Worm (Caenorhabditis elegans) whole organism, L2 larva: ENCODE measurements around the gene pmp-2.
A peak's percentile ranks its signal among the peaks of the same experiment; 100 is the strongest.

Source experiments
- C34F6.9 ChIP-seq: fragments of 150-350 bp; optimal IDR thresholded peaks from 2 replicates; lab custom pipeline; 2014; ENCODE audit warnings: missing biosample characterization, missing genetic modification characterization
- F13H6.1 ChIP-seq: sonication (generic microtip); optimal IDR thresholded peaks from 2 replicates; lab custom pipeline; 2016; ENCODE audit warnings: missing genetic modification characterization, missing compliant biosample characterization
- Y55F3AM.14 ChIP-seq: fragments of 200-800 bp; sonication (Bioruptor generic); optimal IDR thresholded peaks from 2 replicates; lab custom pipeline; 2018; ENCODE audit warnings: mild to moderate bottlenecking, missing genetic modification characterization, missing compliant biosample characterization
- ZK546.5 ChIP-seq: sonication (generic microtip); optimal IDR thresholded peaks from 2 replicates; lab custom pipeline; 2017; ENCODE audit warnings: missing biosample characterization, missing genetic modification characterization
- aly-2 ChIP-seq: fragments of 150-350 bp; optimal IDR thresholded peaks from 2 replicates; lab custom pipeline; 2014; ENCODE audit warnings: missing biosample characterization, missing genetic modification characterization
- ama-1 ChIP-seq: fragments of 150-350 bp; optimal IDR thresholded peaks from 2 replicates; lab custom pipeline; 2018; ENCODE audit warnings: inconsistent platforms
- blmp-1 ChIP-seq: sonication (generic microtip); optimal IDR thresholded peaks from 2 replicates; lab custom pipeline; 2017; ENCODE audit warnings: missing genetic modification characterization, mild to moderate bottlenecking, missing compliant biosample characterization, antibody characterized with exemption, moderate library complexity; ENCODE audit not compliant: insufficient read depth
- ceh-16 ChIP-seq: fragments of 150-350 bp; optimal IDR thresholded peaks from 2 replicates; lab custom pipeline; 2014; ENCODE audit warnings: missing biosample characterization, missing genetic modification characterization
- ceh-82 ChIP-seq: fragments of 150-350 bp; optimal IDR thresholded peaks from 2 replicates; lab custom pipeline; 2014; ENCODE audit warnings: missing biosample characterization, missing genetic modification characterization
- crh-2 ChIP-seq: sonication (generic microtip); optimal IDR thresholded peaks from 2 replicates; lab custom pipeline; 2017; ENCODE audit warnings: missing biosample characterization, missing genetic modification characterization
- dmd-4 ChIP-seq: sonication (generic microtip); optimal IDR thresholded peaks from 2 replicates; lab custom pipeline; 2017; ENCODE audit warnings: missing biosample characterization, missing genetic modification characterization
- egl-27 ChIP-seq: sonication (generic microtip); optimal IDR thresholded peaks from 3 replicates; lab custom pipeline; 2017; ENCODE audit warnings: missing biosample characterization, missing genetic modification reagents, missing genetic modification characterization
- fos-1 ChIP-seq: fragments of 150-350 bp; optimal IDR thresholded peaks from 2 replicates; lab custom pipeline; 2014; ENCODE audit warnings: missing biosample characterization, missing genetic modification characterization
- gmeb-1 ChIP-seq: fragments of 150-350 bp; optimal IDR thresholded peaks from 2 replicates; lab custom pipeline; 2014; ENCODE audit warnings: missing biosample characterization, missing genetic modification characterization
- lin-11 ChIP-seq: fragments of 150-350 bp; sonication (generic microtip); optimal IDR thresholded peaks from 2 replicates; lab custom pipeline; 2014; ENCODE audit warnings: missing biosample characterization, missing genetic modification characterization, inconsistent platforms, mixed read lengths
- lin-13 ChIP-seq: fragments of 150-350 bp; optimal IDR thresholded peaks from 2 replicates; lab custom pipeline; 2014; ENCODE audit warnings: missing biosample characterization, missing genetic modification reagents, missing genetic modification characterization
- lin-39 ChIP-seq: fragments of 150-350 bp; optimal IDR thresholded peaks from 2 replicates; lab custom pipeline; 2014; ENCODE audit warnings: missing biosample characterization, missing genetic modification reagents, missing genetic modification characterization
- lsy-2 ChIP-seq, 2 experiments: fragments of 150-350 bp in 1 of 2; sonication (generic microtip) in 1 of 2; optimal IDR thresholded peaks; 2 replicates each; lab custom pipeline; 2014 to 2017; ENCODE audit warnings: missing biosample characterization in 2 of 2, missing genetic modification characterization in 2 of 2
- mab-5 ChIP-seq: fragments of 150-350 bp; optimal IDR thresholded peaks from 2 replicates; lab custom pipeline; 2014; ENCODE audit warnings: missing biosample characterization, missing genetic modification characterization
- mbf-1 ChIP-seq: sonication (generic microtip); optimal IDR thresholded peaks from 2 replicates; lab custom pipeline; 2017; ENCODE audit warnings: missing biosample characterization, missing genetic modification characterization
- mdl-1 ChIP-seq, 2 experiments: fragments of 150-350 bp in 1 of 2; sonication (generic microtip) in 1 of 2; optimal IDR thresholded peaks; 2 replicates each; lab custom pipeline; 2017; ENCODE audit warnings: missing biosample characterization in 2 of 2, missing genetic modification characterization in 2 of 2
- nhr-10 ChIP-seq: sonication (generic microtip); optimal IDR thresholded peaks from 2 replicates; lab custom pipeline; 2017; ENCODE audit warnings: missing biosample characterization, missing genetic modification characterization
- nhr-11 ChIP-seq: fragments of 150-350 bp; optimal IDR thresholded peaks from 2 replicates; lab custom pipeline; 2014; ENCODE audit warnings: missing biosample characterization, missing genetic modification characterization
- nhr-12 ChIP-seq: fragments of 150-350 bp; optimal IDR thresholded peaks from 2 replicates; lab custom pipeline; 2014; ENCODE audit warnings: missing biosample characterization, missing genetic modification characterization
- nhr-129 ChIP-seq: fragments of 150-350 bp; optimal IDR thresholded peaks from 2 replicates; lab custom pipeline; 2014; ENCODE audit warnings: missing biosample characterization, missing genetic modification characterization
- nhr-21 ChIP-seq: fragments of 150-350 bp; optimal IDR thresholded peaks from 2 replicates; lab custom pipeline; 2014; ENCODE audit warnings: missing biosample characterization, missing genetic modification characterization
- nhr-23 ChIP-seq: fragments of 150-350 bp; optimal IDR thresholded peaks from 2 replicates; lab custom pipeline; 2014; ENCODE audit warnings: missing biosample characterization, missing genetic modification reagents, missing genetic modification characterization
- nhr-237 ChIP-seq: fragments of 150-350 bp; optimal IDR thresholded peaks from 2 replicates; lab custom pipeline; 2014; ENCODE audit warnings: missing biosample characterization, missing genetic modification characterization
- nhr-25 ChIP-seq: fragments of 150-350 bp; sonication (generic microtip); optimal IDR thresholded peaks from 3 replicates; lab custom pipeline; 2014; ENCODE audit warnings: missing biosample characterization, missing genetic modification characterization
- nhr-6 ChIP-seq: fragments of 150-350 bp; optimal IDR thresholded peaks from 2 replicates; lab custom pipeline; 2014; ENCODE audit warnings: missing biosample characterization, missing genetic modification characterization
- nhr-77 ChIP-seq: fragments of 150-350 bp; optimal IDR thresholded peaks from 2 replicates; lab custom pipeline; 2014; ENCODE audit warnings: missing biosample characterization, missing genetic modification characterization
- skn-1 ChIP-seq: sonication (generic microtip); optimal IDR thresholded peaks from 2 replicates; lab custom pipeline; 2017; ENCODE audit warnings: missing biosample characterization, missing genetic modification characterization
- sma-3 ChIP-seq: sonication (generic microtip); optimal IDR thresholded peaks from 2 replicates; lab custom pipeline; 2016; ENCODE audit warnings: missing genetic modification reagents, missing genetic modification characterization, missing compliant biosample characterization
- sma-9 ChIP-seq, 2 experiments: fragments of 150-350 bp in 1 of 2; sonication (generic microtip) in 1 of 2; optimal IDR thresholded peaks; 2 replicates each; lab custom pipeline; 2014 to 2016; ENCODE audit warnings: missing genetic modification characterization in 2 of 2, mild to moderate bottlenecking in 1 of 2, missing biosample characterization in 1 of 2, missing compliant biosample characterization in 1 of 2, missing genetic modification reagents in 1 of 2, moderate library complexity in 1 of 2
- unc-39 ChIP-seq: fragments of 150-350 bp; optimal IDR thresholded peaks from 2 replicates; lab custom pipeline; 2014; ENCODE audit warnings: missing biosample characterization, missing genetic modification characterization
- unc-55 ChIP-seq: fragments of 150-350 bp; sonication (generic microtip); optimal IDR thresholded peaks from 3 replicates; lab custom pipeline; 2014; ENCODE audit warnings: missing biosample characterization, missing genetic modification reagents, missing genetic modification characterization
- unc-62 ChIP-seq: fragments of 150-350 bp; optimal IDR thresholded peaks from 2 replicates; lab custom pipeline; 2014; ENCODE audit warnings: missing biosample characterization, missing genetic modification reagents, missing genetic modification characterization
- zag-1 ChIP-seq: fragments of 150-350 bp; optimal IDR thresholded peaks from 2 replicates; lab custom pipeline; 2014; ENCODE audit warnings: missing biosample characterization, missing genetic modification characterization
- ztf-1 ChIP-seq: fragments of 200-800 bp; sonication (Bioruptor generic); conservative IDR thresholded peaks from 2 replicates; pipeline ENCODE4 v1.3.6; 2022; ENCODE audit warnings: missing genetic modification characterization, missing compliant biosample characterization
- ztf-11 ChIP-seq: sonication (generic microtip); optimal IDR thresholded peaks from 2 replicates; lab custom pipeline; 2017; ENCODE audit warnings: missing biosample characterization, missing genetic modification characterization
- ztf-4 ChIP-seq: fragments of 150-350 bp; optimal IDR thresholded peaks from 2 replicates; lab custom pipeline; 2014; ENCODE audit warnings: missing biosample characterization, missing genetic modification characterization

Gene pmp-2

ce11 chrII:6858201-6858600, 29.4 kb downstream of the pmp-2 start, which contains the start of gene dnj-5:
TSS of gene dnj-5 (minus strand) at chrII:6858301.
- TF ChIP-seq lin-13 (GFP tag; lab: Kevin White, UChicago) (no peak), nhr-25 (tag; lab: Kevin White, UChicago) (no peak), lin-39 (tag; lab: Kevin White, UChicago) (no peak), nhr-10 (no peak), nhr-23 (no peak), aly-2 (tag; lab: Kevin White, UChicago) (no peak), unc-55 (GFP tag; lab: Kevin White, UChicago) (no peak), zag-1 (tag; lab: Kevin White, UChicago) (no peak), C34F6.9 (tag; lab: Kevin White, UChicago) (no peak)

DNA sequence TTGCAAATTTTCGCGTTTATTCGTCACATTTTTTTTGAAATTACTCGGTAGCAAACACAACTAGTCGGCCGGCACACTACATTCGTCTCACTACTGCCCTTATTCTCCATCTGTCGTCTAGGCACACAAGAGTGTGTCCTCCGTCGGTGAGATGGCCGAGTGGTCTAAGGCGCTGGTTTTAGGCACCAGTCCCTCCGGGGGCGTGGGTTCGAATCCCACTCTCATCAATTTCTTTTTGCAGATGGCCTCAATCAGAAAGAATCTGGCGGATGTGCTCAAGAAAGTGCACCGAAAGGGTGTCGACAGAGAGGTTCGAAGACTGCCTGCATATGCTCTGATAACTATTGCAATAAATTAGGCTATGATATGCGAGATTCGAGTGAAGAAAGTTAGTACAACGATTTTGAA, 34.5 kb downstream of the pmp-2 start:
- TF ChIP-seq unc-55 (GFP tag; lab: Kevin White, UChicago) = peak; percentile 69
- peak; percentile 50 for TF ChIP-seq nhr-25 (tag; lab: Kevin White, UChicago)
- no peak for TF ChIP-seq lin-39 (tag; lab: Kevin White, UChicago)
- peak; percentile 80 for TF ChIP-seq crh-2 (tag; lab: Kevin White, UChicago)
- no peak for TF ChIP-seq nhr-11 (tag; lab: Kevin White, UChicago)
- no peak for TF ChIP-seq aly-2 (tag; lab: Kevin White, UChicago)
- TF ChIP-seq Y55F3AM.14 = peak; percentile 47
- TF ChIP-seq ztf-11 (tag; lab: Kevin White, UChicago) = no peak
- TF ChIP-seq skn-1 (tag; lab: Kevin White, UChicago) = no peak
- TF ChIP-seq mab-5 = no peak
- TF ChIP-seq dmd-4 (tag; lab: Kevin White, UChicago) = no peak
- TF ChIP-seq ceh-82 = no peak
- TF ChIP-seq lsy-2 (tag; optimal IDR thresholded peaks at IDR 0.05; lab: Kevin White, UChicago) = peak; percentile 49 to 63
- TF ChIP-seq nhr-6 (tag; lab: Kevin White, UChicago) = no peak
- peak in 1 of 2 experiments; percentile 23 for TF ChIP-seq mdl-1 (tag; optimal IDR thresholded peaks at IDR 0.05; lab: Kevin White, UChicago)
- no peak for TF ChIP-seq nhr-12 (tag; lab: Kevin White, UChicago)
- no peak for TF ChIP-seq mbf-1
- peak; percentile 88 for TF ChIP-seq nhr-129 (tag; lab: Kevin White, UChicago)
- TF ChIP-seq ztf-1 (GFP tag; lab: Robert Waterston, UW) = no peak
- peak; percentile 59 for TF ChIP-seq fos-1
- TF ChIP-seq nhr-77 (tag; lab: Kevin White, UChicago) = no peak
- peak; percentile 59 for TF ChIP-seq sma-3 (GFP tag; lab: Kevin White, UChicago)
- TF ChIP-seq ZK546.5 (tag; lab: Kevin White, UChicago) = no peak
- peak; percentile 76 for TF ChIP-seq sma-9 (GFP tag; optimal IDR thresholded peaks at IDR 0.05; lab: Kevin White, UChicago)
- no peak for TF ChIP-seq sma-9 (tag; optimal IDR thresholded peaks at IDR 0.05; lab: Kevin White, UChicago)
- peak; percentile 71 for TF ChIP-seq lin-11 (tag; lab: Kevin White, UChicago)
- TF ChIP-seq ceh-16 (tag; lab: Kevin White, UChicago) = no peak
- peak; percentile 73 for TF ChIP-seq F13H6.1 (tag; lab: Kevin White, UChicago)
- TF ChIP-seq unc-39 (tag; lab: Kevin White, UChicago) = peak; percentile 15
- TF ChIP-seq ztf-4 = peak; percentile 11
- no peak for TF ChIP-seq nhr-237
- no peak for TF ChIP-seq blmp-1
- TF ChIP-seq lin-13 (GFP tag; lab: Kevin White, UChicago) = peak; percentile 64
- TF ChIP-seq ama-1 (lab: Kevin White, UChicago) = peak; percentile 28
- peak; percentile 82 for TF ChIP-seq egl-27 (tag; lab: Kevin White, UChicago)
- TF ChIP-seq zag-1 (tag; lab: Kevin White, UChicago) = peak; percentile 26
- TF ChIP-seq C34F6.9 (tag; lab: Kevin White, UChicago) = peak; percentile 73
- peak; percentile 37 for TF ChIP-seq gmeb-1
- TF ChIP-seq nhr-21 = peak; percentile 75
- TF ChIP-seq unc-62 (GFP tag; lab: Kevin White, UChicago) = no peak
- TF ChIP-seq, all 48 proteins: peak for 21

- TF ChIP-seq lin-13 (GFP tag; lab: Kevin White, UChicago) (no peak), F13H6.1 (tag; lab: Kevin White, UChicago) (peak; percentile 42)
Observed at ce11 chrII:6851938-6852337, 35.7 kb downstream of the pmp-2 start, which contains the start of gene C04A2.15. TSS of gene C04A2.15 (plus strand) at chrII:6852236.
